Fruit fly (Drosophila melanogaster) whole organism, wandering third instar larva: Measurements from ENCODE around the gene IscU.
A peak's percentile ranks its signal among the peaks of the same experiment; 100 is the strongest.

Experiments
- CG9705 ChIP-seq: fragments of 200-800 bp; sonication (Bioruptor generic); optimal IDR thresholded peaks from 2 replicates; lab custom pipeline; 2018; ENCODE audit warnings: missing biosample characterization, mild to moderate bottlenecking, missing genetic modification characterization
- CrebA ChIP-seq: fragments of 200-800 bp; sonication (Bioruptor generic); optimal IDR thresholded peaks from 2 replicates; lab custom pipeline; 2016; ENCODE audit warnings: missing biosample characterization, mild to moderate bottlenecking, missing genetic modification characterization, borderline replicate concordance
- Dfd ChIP-seq: fragments of >200 bp; optimal IDR thresholded peaks from 2 replicates; lab custom pipeline; 2017; ENCODE audit warnings: missing biosample characterization, missing genetic modification characterization
- br ChIP-seq: fragments of 200-800 bp; sonication (Bioruptor generic); optimal IDR thresholded peaks from 2 replicates; lab custom pipeline; 2016; ENCODE audit warnings: missing biosample characterization, missing genetic modification characterization
- brk ChIP-seq: fragments of 200-800 bp; sonication (Bioruptor generic); optimal IDR thresholded peaks from 2 replicates; lab custom pipeline; 2016; ENCODE audit warnings: missing biosample characterization, mild to moderate bottlenecking, missing genetic modification characterization
- dmrt93B ChIP-seq: fragments of 200-800 bp; sonication (Bioruptor generic); optimal IDR thresholded peaks from 2 replicates; lab custom pipeline; 2018; ENCODE audit warnings: missing biosample characterization, mild to moderate bottlenecking, missing genetic modification characterization
- h ChIP-seq: fragments of 200-800 bp; sonication (Bioruptor generic); optimal IDR thresholded peaks from 3 replicates; lab custom pipeline; 2016; ENCODE audit warnings: missing biosample characterization, mild to moderate bottlenecking, missing genetic modification characterization
- pan ChIP-seq: fragments of >200 bp; optimal IDR thresholded peaks from 2 replicates; lab custom pipeline; 2017
- psq ChIP-seq: fragments of 200-800 bp; sonication (Bioruptor generic); optimal IDR thresholded peaks from 3 replicates; lab custom pipeline; 2017; ENCODE audit warnings: missing biosample characterization, mild to moderate bottlenecking, missing genetic modification characterization, moderate library complexity

DNA sequence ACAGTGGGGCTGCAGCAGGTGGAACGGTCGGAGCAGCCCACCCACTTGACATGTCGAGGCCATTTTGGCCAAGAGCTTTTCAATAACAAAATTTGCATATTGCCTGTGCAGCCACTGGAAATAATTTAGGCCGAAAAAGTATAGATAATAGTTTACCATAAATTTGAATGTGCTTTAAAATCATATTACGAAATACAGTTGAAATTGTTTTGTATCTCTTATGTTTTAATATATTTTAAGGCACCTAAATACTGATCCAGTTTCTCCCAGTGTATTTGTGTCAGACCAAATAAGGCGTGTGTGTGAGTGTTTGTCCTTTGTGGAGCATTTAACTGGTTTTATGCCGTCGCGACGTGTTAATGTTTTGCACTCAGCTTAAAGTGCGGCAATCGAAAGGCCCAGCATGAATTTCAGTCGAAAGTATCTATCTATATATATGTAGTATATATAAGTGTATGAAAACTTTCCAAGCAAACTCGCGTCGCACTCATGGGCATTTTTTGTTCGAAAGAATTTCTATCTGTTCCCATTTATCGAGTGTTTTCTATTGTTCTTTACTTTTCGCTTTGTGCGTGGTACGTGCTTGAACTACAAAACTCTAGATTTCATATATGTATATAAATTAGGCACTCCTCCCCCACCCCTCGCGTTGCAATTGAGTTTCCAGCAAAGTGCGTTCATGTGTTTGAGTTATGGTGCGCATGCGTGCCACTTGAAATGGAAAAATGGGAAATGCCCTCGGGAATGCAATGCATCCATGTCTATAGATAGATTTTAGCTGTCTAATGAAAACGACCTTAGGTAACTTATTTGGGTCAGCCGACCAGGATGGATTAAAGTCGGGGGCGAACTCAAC, 25.6 kb upstream of the IscU start:
- TF ChIP-seq dmrt93B (GFP tag; lab: Kevin White, UChicago) (no peak), h (GFP tag; lab: Kevin White, UChicago) (peak; percentile 62), CrebA (GFP tag; lab: Kevin White, UChicago) (no peak), br (GFP tag; lab: Kevin White, UChicago) (peak; percentile 37), pan (lab: Kevin White, UChicago) (no peak), Dfd (GFP tag; lab: Kevin White, UChicago) (no peak), CG9705 (GFP tag; lab: Kevin White, UChicago) (no peak), psq (GFP tag; lab: Kevin White, UChicago) (peak; percentile 32), brk (GFP tag; lab: Kevin White, UChicago) (no peak)
